Fruit fly (Drosophila melanogaster) whole organism, embryonic: Measurements from ENCODE around the gene Gs2.

Experiments used
- Ada2b ChIP-seq: fragments of 200-800 bp; sonication (Bioruptor generic); IDR thresholded peaks from 2 replicates; pipeline ENCODE4 v1.3.6; 2022; ENCODE audit warnings: missing biosample characterization, missing genetic modification characterization
- Awh ChIP-seq: fragments of 200-800 bp; sonication (Bioruptor generic); IDR thresholded peaks from 2 replicates; pipeline ENCODE4, ENCODE4 v1.3.6; 2022; ENCODE audit warnings: missing biosample characterization, missing genetic modification characterization
- Bgb ChIP-seq: fragments of 200-800 bp; sonication (Bioruptor generic); IDR thresholded peaks from 2 replicates; pipeline ENCODE4 v1.3.6; 2022; ENCODE audit warnings: missing biosample characterization, missing genetic modification characterization; ENCODE audit not compliant: partially characterized antibody
- Bteb2 ChIP-seq: fragments of 200-800 bp; sonication (Bioruptor generic); optimal IDR thresholded peaks from 2 replicates; lab custom pipeline; 2016; ENCODE audit warnings: missing biosample characterization, missing genetic modification characterization
- CG11398 ChIP-seq: fragments of 200-800 bp; sonication (Bioruptor generic); optimal IDR thresholded peaks from 2 replicates; lab custom pipeline; 2016; ENCODE audit warnings: missing biosample characterization, missing genetic modification characterization
- CG11560 ChIP-seq: fragments of 200-800 bp; sonication (Bioruptor generic); IDR thresholded peaks from 3 replicates; pipeline ENCODE4 v1.3.6; 2022; ENCODE audit warnings: missing biosample characterization, missing genetic modification characterization
- CG11696 ChIP-seq: fragments of 200-800 bp; sonication (Bioruptor generic); IDR thresholded peaks from 2 replicates; pipeline ENCODE4 v1.3.6; 2022; ENCODE audit warnings: missing biosample characterization, missing genetic modification characterization
- CG15601 ChIP-seq: fragments of 200-800 bp; sonication (Bioruptor generic); optimal IDR thresholded peaks from 3 replicates; lab custom pipeline; 2019; ENCODE audit warnings: missing biosample characterization, mild to moderate bottlenecking, missing genetic modification characterization, moderate library complexity
- CG1792 ChIP-seq: fragments of 200-800 bp; sonication (Bioruptor generic); optimal IDR thresholded peaks from 2 replicates; lab custom pipeline; 2016; ENCODE audit warnings: missing biosample characterization, missing genetic modification characterization
- CG18011 ChIP-seq: fragments of 200-800 bp; sonication (Bioruptor generic); optimal IDR thresholded peaks from 2 replicates; lab custom pipeline; 2017; ENCODE audit warnings: missing biosample characterization, missing genetic modification characterization, mild to moderate bottlenecking, moderate library complexity, missing genotype
- CG2678 ChIP-seq: fragments of 200-800 bp; sonication (Bioruptor generic); optimal IDR thresholded peaks from 3 replicates; lab custom pipeline; 2019; ENCODE audit warnings: missing biosample characterization, mild to moderate bottlenecking, missing genetic modification characterization, moderate library complexity
- CG34376 ChIP-seq: fragments of 200-800 bp; sonication (Bioruptor generic); optimal IDR thresholded peaks from 2 replicates; lab custom pipeline; 2018; ENCODE audit warnings: missing biosample characterization, mild to moderate bottlenecking, missing genetic modification characterization
- CG4617 ChIP-seq: fragments of 200-800 bp; sonication (Bioruptor generic); optimal IDR thresholded peaks from 3 replicates; lab custom pipeline; 2016; ENCODE audit warnings: missing biosample characterization, missing genetic modification characterization, borderline replicate concordance
- CG6683 ChIP-seq: fragments of 200-800 bp; sonication (Bioruptor generic); optimal IDR thresholded peaks from 2 replicates; lab custom pipeline; 2017; ENCODE audit warnings: missing biosample characterization, mild to moderate bottlenecking, missing genetic modification characterization, missing genetic modification reagents
- CG6689 ChIP-seq: fragments of 200-800 bp; sonication (Bioruptor generic); IDR thresholded peaks from 2 replicates; pipeline ENCODE4 v1.3.6; 2022; ENCODE audit warnings: missing biosample characterization, missing genetic modification characterization
- CG6813 ChIP-seq: fragments of 200-800 bp; sonication (Bioruptor generic); optimal IDR thresholded peaks from 2 replicates; lab custom pipeline; 2017; ENCODE audit warnings: missing biosample characterization, missing genetic modification characterization, mild to moderate bottlenecking, moderate library complexity, missing genetic modification reagents
- CG7271 ChIP-seq: fragments of 200-800 bp; sonication (Bioruptor generic); optimal IDR thresholded peaks from 2 replicates; lab custom pipeline; 2018; ENCODE audit warnings: missing biosample characterization, mild to moderate bottlenecking, missing genetic modification characterization, moderate library complexity
- CG7357 ChIP-seq: fragments of 200-800 bp; sonication (Bioruptor generic); IDR thresholded peaks from 3 replicates; pipeline ENCODE4 v1.3.6; 2022; ENCODE audit warnings: missing biosample characterization, missing genetic modification characterization
- CG8478 ChIP-seq: fragments of >200 bp; optimal IDR thresholded peaks from 2 replicates; lab custom pipeline; 2018
- CG9797 ChIP-seq: fragments of 200-800 bp; sonication (Bioruptor generic); optimal IDR thresholded peaks from 3 replicates; lab custom pipeline; 2018; ENCODE audit warnings: missing biosample characterization, mild to moderate bottlenecking, missing genetic modification characterization
- E2f2 ChIP-seq: fragments of 200-800 bp; sonication (Bioruptor generic); IDR thresholded peaks from 2 replicates; pipeline ENCODE4 v1.3.6; 2022; ENCODE audit warnings: missing biosample characterization, missing genetic modification characterization
- Gsc ChIP-seq: fragments of 200-800 bp; sonication (Bioruptor generic); IDR thresholded peaks from 2 replicates; pipeline ENCODE4 v1.3.6; 2022; ENCODE audit warnings: missing biosample characterization, missing genetic modification characterization
- Hr78 ChIP-seq, 2 experiments: fragments of 200-800 bp in 1 of 2; fragments of >200 bp in 1 of 2; sonication (Bioruptor generic) in 1 of 2; optimal IDR thresholded peaks; 2 replicates each; lab custom pipeline; 2017 to 2019; ENCODE audit warnings: missing biosample characterization in 2 of 2, missing genetic modification characterization in 2 of 2, mild to moderate bottlenecking in 1 of 2, moderate library complexity in 1 of 2
- Jarid2 ChIP-seq: fragments of 200-800 bp; sonication (Bioruptor generic); optimal IDR thresholded peaks from 3 replicates; lab custom pipeline; 2017; ENCODE audit warnings: mild to moderate bottlenecking, missing biosample characterization, missing genetic modification reagents, missing genetic modification characterization
- Lim3 ChIP-seq: fragments of 200-800 bp; sonication (Bioruptor generic); IDR thresholded peaks from 2 replicates; pipeline ENCODE4 v1.3.6; 2022; ENCODE audit warnings: missing biosample characterization, missing genetic modification characterization
- Mad ChIP-seq: fragments of 200-800 bp; sonication (Bioruptor generic); optimal IDR thresholded peaks from 2 replicates; lab custom pipeline; 2016; ENCODE audit warnings: missing biosample characterization, missing genetic modification characterization
- Rx ChIP-seq: fragments of 200-800 bp; sonication (Bioruptor generic); IDR thresholded peaks from 2 replicates; pipeline ENCODE4 v1.3.6; 2022; ENCODE audit warnings: missing biosample characterization, missing genetic modification characterization
- Six4 ChIP-seq: fragments of 200-800 bp; sonication (Bioruptor generic); optimal IDR thresholded peaks from 2 replicates; lab custom pipeline; 2016; ENCODE audit warnings: missing biosample characterization, missing genetic modification characterization
- Sry-β ChIP-seq: fragments of 200-800 bp; sonication (Bioruptor generic); optimal IDR thresholded peaks from 2 replicates; lab custom pipeline; 2018; ENCODE audit warnings: missing biosample characterization, mild to moderate bottlenecking, missing genetic modification characterization, moderate library complexity
- cg ChIP-seq: fragments of 200-800 bp; sonication (Bioruptor generic); optimal IDR thresholded peaks from 3 replicates; lab custom pipeline; 2019; ENCODE audit warnings: missing biosample characterization, mild to moderate bottlenecking, missing genetic modification characterization, moderate library complexity
- chinmo ChIP-seq: fragments of 200-800 bp; sonication (Bioruptor generic); IDR thresholded peaks from 4 replicates; pipeline ENCODE4 v1.3.6; 2022; ENCODE audit warnings: missing biosample characterization, missing genetic modification characterization; ENCODE audit not compliant: partially characterized antibody
- dimm ChIP-seq: fragments of 200-800 bp; sonication (Bioruptor generic); IDR thresholded peaks from 2 replicates; pipeline ENCODE4 v1.3.6; 2022; ENCODE audit warnings: missing biosample characterization, missing genetic modification characterization
- gcm ChIP-seq: fragments of 200-800 bp; sonication (Bioruptor generic); optimal IDR thresholded peaks from 2 replicates; lab custom pipeline; 2019; ENCODE audit warnings: missing biosample characterization, mild to moderate bottlenecking, missing genetic modification characterization, moderate library complexity
- grau ChIP-seq: fragments of 200-800 bp; optimal IDR thresholded peaks from 3 replicates; lab custom pipeline; 2019; ENCODE audit warnings: missing biosample characterization, mild to moderate bottlenecking, missing genetic modification characterization, moderate library complexity
- grn ChIP-seq: fragments of 200-800 bp; sonication (Bioruptor generic); optimal IDR thresholded peaks from 3 replicates; lab custom pipeline; 2017; ENCODE audit warnings: missing biosample characterization, missing genetic modification characterization
- hth ChIP-seq: fragments of >200 bp; optimal IDR thresholded peaks from 2 replicates; lab custom pipeline; 2017; ENCODE audit warnings: inconsistent platforms
- jigr1 ChIP-seq: fragments of 200-800 bp; sonication (Bioruptor generic); IDR thresholded peaks from 3 replicates; pipeline ENCODE4 v1.3.6; 2022; ENCODE audit warnings: missing biosample characterization, missing genetic modification characterization
- jumu ChIP-seq: fragments of 200-800 bp; sonication (Bioruptor generic); optimal IDR thresholded peaks from 3 replicates; lab custom pipeline; 2016; ENCODE audit warnings: missing biosample characterization, missing genetic modification characterization
- ken ChIP-seq: fragments of 200-800 bp; sonication (Bioruptor generic); IDR thresholded peaks from 3 replicates; pipeline ENCODE4 v1.3.6; 2022; ENCODE audit warnings: missing biosample characterization, missing genetic modification characterization
- kni ChIP-seq: fragments of 200-800 bp; sonication (Bioruptor generic); optimal IDR thresholded peaks from 3 replicates; lab custom pipeline; 2017; ENCODE audit warnings: mild to moderate bottlenecking, missing biosample characterization, missing genetic modification reagents, missing genetic modification characterization
- lbe ChIP-seq: fragments of 200-800 bp; sonication (Bioruptor generic); optimal IDR thresholded peaks from 2 replicates; lab custom pipeline; 2016; ENCODE audit warnings: missing biosample characterization, mild to moderate bottlenecking, missing genetic modification characterization
- luna ChIP-seq: fragments of 200-800 bp; sonication (Bioruptor generic); optimal IDR thresholded peaks from 2 replicates; lab custom pipeline; 2016; ENCODE audit warnings: missing biosample characterization, missing genetic modification characterization
- mld ChIP-seq: fragments of 200-800 bp; sonication (Bioruptor generic); IDR thresholded peaks from 3 replicates; pipeline ENCODE4 v1.3.6; 2022; ENCODE audit warnings: missing biosample characterization, missing genetic modification characterization; ENCODE audit not compliant: partially characterized antibody
- odd ChIP-seq: fragments of 200-800 bp; sonication (Bioruptor generic); optimal IDR thresholded peaks from 2 replicates; lab custom pipeline; 2017; ENCODE audit warnings: missing biosample characterization, mild to moderate bottlenecking, missing genetic modification characterization
- pnt ChIP-seq: fragments of 200-800 bp; sonication (Bioruptor generic); optimal IDR thresholded peaks from 3 replicates; lab custom pipeline; 2016; ENCODE audit warnings: missing biosample characterization, missing genetic modification characterization
- pros ChIP-seq: fragments of 200-800 bp; sonication (Bioruptor generic); optimal IDR thresholded peaks from 3 replicates; lab custom pipeline; 2019; ENCODE audit warnings: missing biosample characterization, mild to moderate bottlenecking, missing genetic modification characterization, moderate library complexity
- scrt ChIP-seq: fragments of 200-800 bp; sonication (Bioruptor generic); optimal IDR thresholded peaks from 2 replicates; lab custom pipeline; 2018; ENCODE audit warnings: missing biosample characterization, mild to moderate bottlenecking, missing genetic modification characterization, moderate library complexity
- seq ChIP-seq: fragments of 200-800 bp; sonication (Bioruptor generic); IDR thresholded peaks from 2 replicates; pipeline ENCODE4 v1.3.6; 2022; ENCODE audit warnings: missing biosample characterization, missing genetic modification characterization
- toy ChIP-seq: fragments of 200-800 bp; sonication (Bioruptor generic); IDR thresholded peaks from 2 replicates; pipeline ENCODE4 v1.3.6; 2022; ENCODE audit warnings: missing biosample characterization, missing genetic modification characterization
- unc-4 ChIP-seq: fragments of 200-800 bp; sonication (Bioruptor generic); IDR thresholded peaks from 2 replicates; pipeline ENCODE4 v1.3.6; 2022; ENCODE audit warnings: missing biosample characterization, missing genetic modification characterization; ENCODE audit not compliant: partially characterized antibody
- z ChIP-seq: fragments of 200-800 bp; sonication (Bioruptor generic); IDR thresholded peaks from 3 replicates; pipeline ENCODE4 v1.3.6; 2022; ENCODE audit warnings: missing biosample characterization, missing genetic modification characterization

Gs2 gene

DNA sequence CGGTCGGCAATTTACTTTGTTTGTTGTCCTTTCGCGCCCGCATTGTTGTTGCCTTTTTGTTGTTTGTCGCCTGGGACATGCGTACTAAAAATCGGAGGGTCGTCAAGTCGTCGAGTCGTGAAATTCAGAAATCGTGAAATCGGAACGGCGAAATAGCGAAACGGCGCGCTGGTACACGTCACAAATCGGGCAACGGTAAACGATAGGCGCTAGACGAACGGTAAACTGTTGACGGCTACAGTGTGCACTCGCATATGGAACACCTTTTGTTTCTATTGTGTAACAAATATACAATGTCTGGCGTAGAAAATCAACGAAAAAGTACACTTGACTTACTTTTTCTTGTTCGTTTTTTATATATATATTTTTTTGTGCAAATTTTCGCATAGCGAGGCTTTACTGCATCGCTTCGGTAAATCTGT lies 38.6 kb upstream of the Gs2 start (continued):
- TF ChIP-seq pnt (GFP tag; lab: Kevin White, UChicago) (peak; percentile 49), ken (peak; percentile 74), jigr1 (peak; percentile 46; the same call in 1 of the 3 replicates), cg (no peak), Bteb2 (peak; percentile 34), Jarid2 (GFP tag; lab: Kevin White, UChicago) (peak; percentile 22), jumu (GFP tag; lab: Kevin White, UChicago) (peak; percentile 47), dimm (peak; percentile 62; the same call in 1 of the 2 replicates), CG11696 (peak; percentile 34; the same call in 1 of the 2 replicates), seq (GFP tag; lab: Robert Waterston, UW) (peak; percentile 75), Mad (GFP tag; lab: Kevin White, UChicago) (no peak), CG7271 (tag; lab: Kevin White, UChicago) (no peak), luna (GFP tag; lab: Kevin White, UChicago) (no peak), E2f2 (GFP tag; lab: Robert Waterston, UW) (peak; percentile 47; the same call in 1 of the 2 replicates), chinmo (GFP tag; lab: Robert Waterston, UW) (no peak), CG6813 (GFP tag; lab: Kevin White, UChicago) (peak; percentile 68), kni (no peak), CG6689 (GFP tag; lab: Robert Waterston, UW) (peak; percentile 66), CG6683 (GFP tag; lab: Kevin White, UChicago) (peak; percentile 42), gcm (no peak), unc-4 (GFP tag; lab: Robert Waterston, UW) (no peak), CG11560 (tag; lab: Robert Waterston, UW) (peak; percentile 77; the same call in 2 of the 3 replicates), CG8478 (lab: Kevin White, UChicago) (no peak), Sry-β (GFP tag; lab: Kevin White, UChicago) (no peak), pros (no peak), lbe (GFP tag; lab: Kevin White, UChicago) (no peak), Ada2b (GFP tag; lab: Robert Waterston, UW) (peak; percentile 82), CG11398 (GFP tag; lab: Kevin White, UChicago) (no peak), z (GFP tag; lab: Robert Waterston, UW) (no peak), CG15601 (no peak), Gsc (GFP tag; lab: Robert Waterston, UW) (0 out of 2 replicates have a peak, but pooled peaks have one; percentile 31), Six4 (GFP tag; lab: Kevin White, UChicago) (no peak), hth (no peak), scrt (GFP tag; lab: Kevin White, UChicago) (peak; percentile 74), Hr78 (GFP tag; optimal IDR thresholded peaks at IDR 0.05; lab: Kevin White, UChicago) (no peak), Rx (peak; percentile 52; the same call in 1 of the 2 replicates), CG1792 (no peak), grau (tag; lab: Kevin White, UChicago) (peak; percentile 90), Lim3 (GFP tag; lab: Robert Waterston, UW) (no peak), odd (GFP tag; lab: Kevin White, UChicago) (peak; percentile 21), CG18011 (GFP tag; lab: Kevin White, UChicago) (peak; percentile 45), CG2678 (peak; percentile 83), grn (GFP tag; lab: Kevin White, UChicago) (no peak), CG4617 (GFP tag; lab: Kevin White, UChicago) (no peak), Awh (GFP tag; lab: Robert Waterston, UW) (peak; percentile 49; the same call in 1 of the 2 replicates), CG7357 (GFP tag; lab: Robert Waterston, UW) (peak; percentile 42; the same call in 1 of the 3 replicates), CG34376 (GFP tag; lab: Kevin White, UChicago) (peak; percentile 49), CG9797 (GFP tag; lab: Kevin White, UChicago) (no peak), Bgb (GFP tag; lab: Robert Waterston, UW) (no peak), toy (GFP tag; lab: Robert Waterston, UW) (peak; percentile 46; the same call in 1 of the 2 replicates), mld (GFP tag; lab: Robert Waterston, UW) (no peak)
